Worm (Caenorhabditis elegans): ENCODE data around the gene sod-4.

The sod-4 gene

DNA sequence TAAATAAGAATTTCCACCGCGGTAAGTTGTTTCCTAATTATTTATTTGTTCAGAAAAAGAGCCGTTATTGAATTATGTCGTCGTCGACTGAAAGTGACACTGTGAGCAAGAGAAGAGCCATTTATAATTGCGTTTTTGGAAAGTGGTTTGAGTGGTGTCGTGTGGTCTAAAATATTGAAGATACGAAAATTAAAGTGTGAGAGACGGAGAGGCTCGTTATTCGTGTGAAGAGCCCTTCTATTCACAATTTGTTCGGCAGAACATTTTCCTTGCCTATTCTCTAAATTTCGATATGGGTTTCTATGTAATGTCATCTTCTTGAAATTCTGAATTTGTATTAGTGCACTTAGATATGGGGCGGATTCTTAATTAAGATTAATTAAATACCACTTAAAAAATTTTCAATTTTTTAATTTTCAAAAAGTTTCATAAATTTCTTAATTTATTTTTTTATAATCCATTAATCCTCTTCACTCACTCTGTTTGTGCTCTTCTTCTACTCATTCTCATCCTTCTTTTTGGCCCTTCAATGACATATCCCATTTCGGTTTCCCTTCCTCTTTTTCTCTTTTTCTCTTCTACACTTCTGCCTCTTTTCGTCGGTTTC lies 9.7 kb upstream of the sod-4 start (continued):
- TF ChIP-seq let-526 (GFP tag; IDR thresholded peaks at IDR 0.05) (no peak), him-1 (tag; optimal IDR thresholded peaks at IDR 0.05) (peak; percentile 38)

DNA sequence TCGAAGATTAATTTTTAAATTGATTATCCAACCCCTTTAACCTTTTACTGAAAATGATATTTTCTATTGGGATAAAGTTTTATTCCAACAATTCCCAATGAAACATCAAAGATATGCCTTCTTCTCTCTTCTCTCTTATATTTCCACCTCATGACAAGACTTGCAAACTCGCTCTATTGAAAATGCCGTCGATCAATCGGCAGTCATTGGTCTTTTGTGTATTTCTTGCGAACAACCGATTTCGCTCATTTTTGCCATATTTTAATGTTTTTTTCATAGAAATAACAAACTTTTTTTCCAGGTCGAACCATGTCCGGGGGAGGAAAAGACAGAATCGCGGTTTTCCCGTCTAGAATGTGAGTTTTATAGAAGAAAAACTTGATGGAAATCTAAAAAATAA lies 7.6 kb upstream of the sod-4 start, which contains the start of gene vha-14:
Gene vha-14, plus strand, starts transcription at position 302 of the 400 bp plus-strand sequence.
- TF ChIP-seq mcd-1 (GFP tag; IDR thresholded peaks at IDR 0.05) (peak; percentile 38; the same call in 1 of the 2 replicates), ceh-79 (tag; optimal IDR thresholded peaks at IDR 0.05) (no peak), F23B12.7 (tag; optimal IDR thresholded peaks at IDR 0.05; ENCODE audit: insufficient read depth) (peak; percentile 25), F37B4.10 (GFP tag; IDR thresholded peaks at IDR 0.05) (no peak), unc-62 (GFP tag; optimal IDR thresholded peaks at IDR 0.05) (no peak), nhr-80 (tag; optimal IDR thresholded peaks at IDR 0.05) (peak; percentile 63), snpc-4 (GFP tag; optimal IDR thresholded peaks at IDR 0.05) (no peak), snpc-4 (tag; optimal IDR thresholded peaks at IDR 0.05) (no peak), dpff-1 (tag; optimal IDR thresholded peaks at IDR 0.05) (no peak), F49E8.2 (tag; optimal IDR thresholded peaks at IDR 0.05; ENCODE audit: insufficient read depth) (no peak), B0336.3 (GFP tag; IDR thresholded peaks at IDR 0.05) (no peak), attf-5 (GFP tag; optimal IDR thresholded peaks at IDR 0.05) (peak; percentile 39)

DNA sequence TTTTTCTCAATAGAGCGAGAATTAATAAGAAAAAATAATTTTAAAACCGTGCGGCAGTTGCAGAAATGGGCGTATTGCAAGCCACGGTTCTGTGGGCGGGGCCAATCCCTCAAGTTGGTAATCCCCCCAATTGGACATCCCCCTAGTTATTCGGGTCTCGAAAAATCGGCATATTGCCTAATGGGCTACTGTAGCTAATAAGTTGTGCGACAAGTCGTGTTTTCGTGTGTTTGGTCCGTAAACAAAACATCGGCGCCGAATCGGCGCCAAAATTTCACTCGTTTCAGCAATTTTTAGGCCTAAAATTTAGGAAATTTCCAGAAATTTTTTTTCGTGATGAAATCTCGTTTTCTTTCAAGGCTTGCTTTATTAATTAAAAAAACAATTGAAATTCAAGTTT lies 4.2 kb upstream of the sod-4 start:
- TF ChIP-seq lsl-1 (GFP tag; optimal IDR thresholded peaks at IDR 0.05), result peak; percentile 89
- TF ChIP-seq dpl-1 (GFP tag; optimal IDR thresholded peaks at IDR 0.05), result peak; percentile 50
- 0 out of 2 replicates have a peak, but pooled peaks have one; percentile 20 for TF ChIP-seq ekl-4 (GFP tag; IDR thresholded peaks at IDR 0.05)
- TF ChIP-seq F23B12.7 (tag; optimal IDR thresholded peaks at IDR 0.05; ENCODE audit: insufficient read depth), result no peak
- no peak for TF ChIP-seq pha-4 (tag; optimal IDR thresholded peaks at IDR 0.05)
- TF ChIP-seq ceh-100 (GFP tag; IDR thresholded peaks at IDR 0.05), result peak; percentile 79
- TF ChIP-seq K11D2.4 (GFP tag; IDR thresholded peaks at IDR 0.05), result no peak
- no peak for TF ChIP-seq sdz-38 (tag; optimal IDR thresholded peaks at IDR 0.05)
- TF ChIP-seq dpff-1 (tag; optimal IDR thresholded peaks at IDR 0.05), result no peak
- no peak for TF ChIP-seq madf-3 (GFP tag; IDR thresholded peaks at IDR 0.05)
- TF ChIP-seq fkh-3 (tag; optimal IDR thresholded peaks at IDR 0.05), result no peak
- TF ChIP-seq hlh-12 (tag; optimal IDR thresholded peaks at IDR 0.05), result no peak
- peak; percentile 24 for TF ChIP-seq unc-130 (GFP tag; optimal IDR thresholded peaks at IDR 0.05)
- no peak for TF ChIP-seq athp-1 (tag; optimal IDR thresholded peaks at IDR 0.05)
- TF ChIP-seq pbrm-1 (GFP tag; IDR thresholded peaks at IDR 0.05), result peak; percentile 62; the same call in 1 of the 2 replicates
- TF ChIP-seq zfh-2 (GFP tag; conservative IDR thresholded peaks at IDR 0.05), result no peak
- TF ChIP-seq attf-3 (GFP tag; conservative IDR thresholded peaks at IDR 0.05), result no peak
- TF ChIP-seq Y53F4B.3 (GFP tag; IDR thresholded peaks at IDR 0.05), result no peak
- peak; percentile 38; the same call in 1 of the 2 replicates for TF ChIP-seq Y67H2A.10 (GFP tag; conservative IDR thresholded peaks at IDR 0.05)
- no peak for TF ChIP-seq T26A5.8 (tag; optimal IDR thresholded peaks at IDR 0.05)
- no peak for TF ChIP-seq rec-8 (tag; optimal IDR thresholded peaks at IDR 0.05)
- TF ChIP-seq B0261.1 (tag; optimal IDR thresholded peaks at IDR 0.05), result no peak
- TF ChIP-seq madf-10 (tag; optimal IDR thresholded peaks at IDR 0.05), result no peak
- peak; percentile 29; the same call in 1 of the 2 replicates for TF ChIP-seq C17E4.6 (GFP tag; IDR thresholded peaks at IDR 0.05)
- TF ChIP-seq F49E8.2 (tag; optimal IDR thresholded peaks at IDR 0.05; ENCODE audit: insufficient read depth), result no peak
- TF ChIP-seq hsf-1 (GFP tag; IDR thresholded peaks at IDR 0.05), result peak; percentile 91
- no peak for TF ChIP-seq F55B11.4 (tag; optimal IDR thresholded peaks at IDR 0.05; ENCODE audit: borderline replicate concordance, insufficient read depth)
- TF ChIP-seq snpc-4 (GFP tag; optimal IDR thresholded peaks at IDR 0.05), result no peak
- TF ChIP-seq snpc-4 (tag; optimal IDR thresholded peaks at IDR 0.05), result peak in 1 of 4 experiments; percentile 23
- no peak for TF ChIP-seq ZK185.1 (tag; optimal IDR thresholded peaks at IDR 0.05; ENCODE audit: poor library complexity, severe bottlenecking)
- TF ChIP-seq mcd-1 (GFP tag; IDR thresholded peaks at IDR 0.05), result peak; percentile 45
- TF ChIP-seq sptf-2 (GFP tag; optimal IDR thresholded peaks at IDR 0.05), result no peak
- TF ChIP-seq dox-1 (GFP tag; IDR thresholded peaks at IDR 0.05), result no peak; the same call in 1 of the 2 replicates
- TF ChIP-seq ztf-26 (tag; optimal IDR thresholded peaks at IDR 0.05), result no peak
- no peak for TF ChIP-seq tbx-9 (tag; optimal IDR thresholded peaks at IDR 0.05; ENCODE audit: borderline replicate concordance)
- peak; percentile 33 for TF ChIP-seq hmg-1.2 (GFP tag; IDR thresholded peaks at IDR 0.05)

Measured in whole organism, young adult.